Fruit fly (Drosophila melanogaster) whole organism, pupa: ENCODE data around the gene WRNexo.

Experiments
- CG10348 ChIP-seq: fragments of 200-800 bp; sonication (Bioruptor generic); IDR thresholded peaks from 2 replicates; pipeline ENCODE4 v1.3.6; 2022; ENCODE audit warnings: missing biosample characterization, missing genetic modification characterization
- CG12605 ChIP-seq: fragments of 200-800 bp; sonication (Bioruptor generic); IDR thresholded peaks from 2 replicates; pipeline ENCODE4 v1.3.6; 2022; ENCODE audit warnings: missing biosample characterization, missing genetic modification characterization
- CG13204 ChIP-seq: fragments of 200-800 bp; sonication (Bioruptor generic); optimal IDR thresholded peaks from 2 replicates; lab custom pipeline; 2018; ENCODE audit warnings: missing biosample characterization, mild to moderate bottlenecking, missing genetic modification characterization, moderate library complexity
- CG14655 ChIP-seq: fragments of 200-800 bp; sonication (Bioruptor generic); optimal IDR thresholded peaks from 3 replicates; lab custom pipeline; 2017; ENCODE audit warnings: mild to moderate bottlenecking, missing biosample characterization, missing genetic modification reagents, missing genetic modification characterization
- CG15710 ChIP-seq: fragments of 200-800 bp; sonication (Bioruptor generic); optimal IDR thresholded peaks from 2 replicates; lab custom pipeline; 2018; ENCODE audit warnings: missing biosample characterization, mild to moderate bottlenecking, missing genetic modification characterization, moderate library complexity
- CG17806 ChIP-seq: fragments of 200-800 bp; sonication (Bioruptor generic); optimal IDR thresholded peaks from 2 replicates; lab custom pipeline; 2018; ENCODE audit warnings: missing biosample characterization, mild to moderate bottlenecking, missing genetic modification characterization, moderate library complexity
- CG32121 ChIP-seq: fragments of 200-800 bp; sonication (Bioruptor generic); IDR thresholded peaks from 2 replicates; pipeline ENCODE4 v1.3.6; 2022; ENCODE audit warnings: missing biosample characterization, missing genetic modification characterization
- CG34367 ChIP-seq: fragments of 200-800 bp; sonication (Bioruptor generic); optimal IDR thresholded peaks from 2 replicates; lab custom pipeline; 2018; ENCODE audit warnings: missing biosample characterization, mild to moderate bottlenecking, missing genetic modification characterization
- CG4496 ChIP-seq: fragments of 200-800 bp; sonication (Bioruptor generic); IDR thresholded peaks from 3 replicates; pipeline ENCODE4 v1.3.6; 2022; ENCODE audit warnings: missing biosample characterization, missing genetic modification characterization
- CG8159 ChIP-seq: fragments of 200-800 bp; sonication (Bioruptor generic); optimal IDR thresholded peaks from 3 replicates; lab custom pipeline; 2018; ENCODE audit warnings: missing biosample characterization, mild to moderate bottlenecking, missing genetic modification characterization, moderate library complexity
- CG8301 ChIP-seq: fragments of 200-800 bp; sonication (Bioruptor generic); optimal IDR thresholded peaks from 2 replicates; lab custom pipeline; 2018; ENCODE audit warnings: missing biosample characterization, mild to moderate bottlenecking, missing genetic modification characterization
- CG9948 ChIP-seq: fragments of 200-800 bp; sonication (Bioruptor generic); optimal IDR thresholded peaks from 2 replicates; lab custom pipeline; 2018; ENCODE audit warnings: missing biosample characterization, mild to moderate bottlenecking, missing genetic modification characterization, moderate library complexity
- D1 ChIP-seq: fragments of 200-800 bp; sonication (Bioruptor generic); optimal IDR thresholded peaks from 2 replicates; lab custom pipeline; 2018; ENCODE audit warnings: missing biosample characterization, mild to moderate bottlenecking, missing genetic modification characterization, moderate library complexity
- EcR ChIP-seq: fragments of 200-800 bp; sonication (Bioruptor generic); optimal IDR thresholded peaks from 3 replicates; lab custom pipeline; 2019; ENCODE audit warnings: missing biosample characterization, missing genetic modification characterization, mild to moderate bottlenecking, moderate library complexity, missing genetic modification reagents
- Ets98B ChIP-seq: fragments of 200-800 bp; sonication (Bioruptor generic); IDR thresholded peaks from 2 replicates; pipeline ENCODE4 v1.3.6; 2022; ENCODE audit warnings: missing biosample characterization, missing genetic modification characterization
- Pif1A ChIP-seq: fragments of 200-800 bp; sonication (Bioruptor generic); optimal IDR thresholded peaks from 3 replicates; lab custom pipeline; 2016; ENCODE audit warnings: missing biosample characterization, missing genetic modification characterization
- Pif1B ChIP-seq: fragments of 200-800 bp; sonication (Bioruptor generic); optimal IDR thresholded peaks from 3 replicates; lab custom pipeline; 2016; ENCODE audit warnings: missing biosample characterization, missing genetic modification characterization
- Snoo ChIP-seq: fragments of 200-800 bp; sonication (Bioruptor generic); optimal IDR thresholded peaks from 3 replicates; lab custom pipeline; 2017; ENCODE audit warnings: missing biosample characterization, mild to moderate bottlenecking, missing genetic modification characterization, inconsistent platforms
- fd96Ca ChIP-seq: fragments of 200-800 bp; sonication (Bioruptor generic); IDR thresholded peaks from 3 replicates; pipeline ENCODE4 v1.3.6; 2022; ENCODE audit warnings: missing biosample characterization, missing genetic modification characterization
- gl ChIP-seq: fragments of 200-800 bp; sonication (Bioruptor generic); optimal IDR thresholded peaks from 2 replicates; lab custom pipeline; 2018; ENCODE audit warnings: missing biosample characterization, mild to moderate bottlenecking, missing genetic modification characterization
- rn ChIP-seq: fragments of 200-800 bp; sonication (Bioruptor generic); IDR thresholded peaks from 2 replicates; pipeline ENCODE4 v1.3.6; 2022; ENCODE audit warnings: missing biosample characterization, missing genetic modification characterization

WRNexo gene

DNA sequence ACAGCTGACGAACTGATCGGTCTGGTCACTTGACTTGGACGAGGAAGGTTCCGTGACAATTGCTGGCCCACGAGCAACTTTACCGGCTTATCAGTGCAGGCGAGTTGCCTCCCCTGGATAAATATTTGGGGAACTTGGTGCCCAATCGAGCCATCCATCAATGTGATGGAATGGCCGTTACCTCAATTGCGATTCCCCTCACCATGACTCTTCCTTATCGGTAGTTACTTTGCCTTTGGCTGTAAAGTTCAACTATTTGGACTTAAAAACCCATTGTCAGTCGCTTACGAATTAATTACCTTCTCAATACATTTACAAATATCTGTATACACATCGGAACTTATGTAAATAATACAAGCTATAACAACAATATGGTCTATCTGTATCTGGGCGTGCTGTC, 23.8 kb upstream of the WRNexo start, which contains the start of gene Vha100-4:
TSS of gene Vha100-4 (minus strand) at position 16 of the 400 bp plus-strand sequence.
- TF ChIP-seq CG32121 (GFP tag; lab: Robert Waterston, UW), result no peak
- no peak for TF ChIP-seq Snoo (tag; lab: Kevin White, UChicago)
- no peak for TF ChIP-seq CG15710 (tag; lab: Kevin White, UChicago)
- no peak for TF ChIP-seq CG10348 (GFP tag; lab: Robert Waterston, UW)
- no peak for TF ChIP-seq CG4496 (GFP tag; lab: Robert Waterston, UW)
- no peak for TF ChIP-seq D1 (tag; lab: Kevin White, UChicago)

DNA sequence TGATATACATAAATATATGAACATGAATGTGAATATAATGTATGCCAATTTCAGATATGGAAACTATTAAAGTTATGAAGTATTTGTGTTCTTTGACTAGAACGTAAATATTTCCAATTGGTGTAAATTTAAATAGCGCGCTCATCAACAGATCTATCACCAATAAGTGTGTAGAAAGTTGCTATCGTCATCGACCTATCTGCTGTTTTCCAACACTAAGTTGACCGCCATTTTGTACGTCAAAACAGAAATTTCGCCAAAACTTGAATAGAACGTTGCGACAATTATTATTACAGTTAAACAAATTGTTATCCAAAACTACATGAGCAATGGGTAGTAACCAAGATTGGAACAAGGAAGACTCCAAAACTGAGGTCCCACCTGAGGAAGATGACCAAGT, 19.6 kb upstream of the WRNexo start, which contains the start of gene cona:
TSS of gene cona (plus strand) at position 236 of the 400 bp plus-strand sequence.
- TF ChIP-seq Pif1A (GFP tag; lab: Kevin White, UChicago), result no peak
- no peak for TF ChIP-seq fd96Ca (GFP tag; lab: Robert Waterston, UW)
- no peak for TF ChIP-seq CG32121 (GFP tag; lab: Robert Waterston, UW)
- TF ChIP-seq CG8159, result no peak
- TF ChIP-seq D1 (tag; lab: Kevin White, UChicago), result no peak
- TF ChIP-seq Pif1B (GFP tag; lab: Kevin White, UChicago), result no peak
- TF ChIP-seq CG14655, result no peak
- TF ChIP-seq, all 21 proteins: peak for 0

DNA sequence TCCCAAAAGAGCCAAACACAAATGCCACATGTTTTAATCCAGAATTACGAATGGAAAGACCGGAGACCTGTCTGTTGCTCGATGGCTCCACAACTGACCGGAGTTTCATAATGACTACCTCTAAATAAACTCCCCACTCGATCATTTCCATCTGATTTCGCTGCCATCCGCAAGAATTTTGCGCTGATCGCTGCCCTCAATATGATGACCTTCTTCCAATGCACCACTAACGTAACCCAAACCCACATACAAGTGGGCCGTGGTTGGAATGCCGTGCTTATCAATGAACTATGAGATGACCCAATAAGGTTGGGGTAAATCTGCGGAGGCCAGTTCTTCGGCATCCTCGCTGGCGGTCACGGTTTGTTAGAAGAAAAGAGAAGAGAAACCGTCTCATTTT, 19.0 kb upstream of the WRNexo start, which contains the start of gene CG14309:
TSS of gene CG14309 (minus strand) at position 101 of the 400 bp plus-strand sequence.
- no peak for TF ChIP-seq CG10348 (GFP tag; lab: Robert Waterston, UW)
- TF ChIP-seq CG4496 (GFP tag; lab: Robert Waterston, UW), result no peak
- no peak for TF ChIP-seq Pif1B (GFP tag; lab: Kevin White, UChicago)
- no peak for TF ChIP-seq CG8301 (tag; lab: Kevin White, UChicago)
- no peak for TF ChIP-seq CG13204 (GFP tag; lab: Kevin White, UChicago)
- no peak for TF ChIP-seq CG17806
- no peak for TF ChIP-seq fd96Ca (GFP tag; lab: Robert Waterston, UW)
- TF ChIP-seq Pif1A (GFP tag; lab: Kevin White, UChicago), result no peak
- TF ChIP-seq gl (tag; lab: Kevin White, UChicago), result no peak
- TF ChIP-seq Snoo (tag; lab: Kevin White, UChicago), result no peak
- TF ChIP-seq CG32121 (GFP tag; lab: Robert Waterston, UW), result no peak
- no peak for TF ChIP-seq Ets98B
- TF ChIP-seq, all 21 proteins: peak for 0

DNA sequence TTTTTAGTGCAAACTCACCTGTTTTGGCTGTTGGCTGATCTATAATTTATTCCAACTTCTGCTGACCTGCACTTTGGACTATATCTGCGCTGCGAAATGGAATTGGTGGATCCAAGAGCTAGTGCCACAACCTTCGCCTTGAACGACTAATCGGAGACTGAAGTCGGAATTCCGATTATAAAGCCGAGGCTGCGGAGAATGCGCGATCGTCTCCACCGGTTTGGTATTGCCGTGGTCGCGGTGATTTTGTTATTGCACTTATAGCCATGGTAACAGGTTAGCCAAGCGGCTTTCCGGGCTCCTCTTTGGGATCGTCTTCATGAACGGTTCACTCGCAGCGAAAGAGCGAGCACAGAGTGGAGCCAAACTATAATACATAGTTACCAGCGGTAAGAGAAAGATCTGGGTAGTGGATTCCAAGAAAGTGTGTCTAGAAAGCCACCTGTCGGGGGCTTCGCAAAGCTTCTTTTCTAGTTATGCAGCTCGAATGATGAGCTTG, 15.1 kb upstream of the WRNexo start, which contains the start of gene CG7675:
TSS of gene CG7675 (minus strand) at position 165 of the 499 bp plus-strand sequence.
- TF ChIP-seq Pif1B (GFP tag; lab: Kevin White, UChicago) (peak; percentile 63), CG13204 (GFP tag; lab: Kevin White, UChicago) (peak; percentile 66), Snoo (tag; lab: Kevin White, UChicago) (peak; percentile 21), CG14655 (no peak), CG8159 (peak; percentile 36), CG12605 (peak; percentile 18; the same call in 1 of the 2 replicates), CG10348 (GFP tag; lab: Robert Waterston, UW) (no peak), CG17806 (peak; percentile 24), rn (GFP tag; lab: Robert Waterston, UW) (no peak), EcR (peak; percentile 85), CG15710 (tag; lab: Kevin White, UChicago) (peak; percentile 36), CG32121 (GFP tag; lab: Robert Waterston, UW) (no peak), Pif1A (GFP tag; lab: Kevin White, UChicago) (peak; percentile 61), D1 (tag; lab: Kevin White, UChicago) (no peak), CG8301 (tag; lab: Kevin White, UChicago) (no peak), CG4496 (GFP tag; lab: Robert Waterston, UW) (no peak), fd96Ca (GFP tag; lab: Robert Waterston, UW) (0 out of 3 replicates have a peak, but pooled peaks have one; percentile 18), Ets98B (peak; percentile 44; the same call in 1 of the 2 replicates), CG34367 (tag; lab: Kevin White, UChicago) (peak; percentile 43), CG9948 (no peak), gl (tag; lab: Kevin White, UChicago) (peak; percentile 94)

DNA sequence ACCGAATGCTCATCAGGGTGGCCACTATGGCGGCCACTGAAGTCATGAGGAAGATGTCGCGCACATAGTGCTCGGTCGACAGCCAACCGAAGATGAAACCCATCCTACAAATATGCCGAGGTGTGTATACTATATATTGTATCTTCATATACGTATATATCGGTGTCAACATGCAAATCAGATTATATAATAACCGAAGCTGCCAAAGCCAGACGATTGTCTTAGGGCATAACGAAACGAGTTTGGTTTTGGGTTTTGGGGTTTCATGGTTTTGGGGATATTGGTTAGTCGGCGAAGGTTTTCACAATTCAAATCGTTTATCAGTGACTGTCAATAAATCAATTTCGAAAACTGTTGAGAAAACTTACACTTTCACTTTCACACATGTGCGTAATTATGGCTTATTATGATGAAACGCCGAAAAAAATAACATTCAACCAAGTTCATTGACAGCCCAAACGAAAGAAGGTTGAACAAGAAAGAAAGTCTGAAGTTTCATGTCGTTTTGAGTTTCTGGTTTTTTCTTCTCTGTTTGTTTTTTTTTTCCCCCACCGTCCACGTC, 14.4 kb upstream of the WRNexo start:
- TF ChIP-seq gl (tag; lab: Kevin White, UChicago), result no peak
- TF ChIP-seq CG17806, result no peak
- TF ChIP-seq rn (GFP tag; lab: Robert Waterston, UW), result no peak
- TF ChIP-seq CG13204 (GFP tag; lab: Kevin White, UChicago), result no peak
- no peak for TF ChIP-seq Pif1B (GFP tag; lab: Kevin White, UChicago)
- TF ChIP-seq CG12605, result no peak
- no peak for TF ChIP-seq Snoo (tag; lab: Kevin White, UChicago)
- no peak for TF ChIP-seq fd96Ca (GFP tag; lab: Robert Waterston, UW)
- TF ChIP-seq D1 (tag; lab: Kevin White, UChicago), result no peak
- no peak for TF ChIP-seq CG9948
- TF ChIP-seq CG10348 (GFP tag; lab: Robert Waterston, UW), result no peak
- no peak for TF ChIP-seq Pif1A (GFP tag; lab: Kevin White, UChicago)
- TF ChIP-seq CG8159, result no peak
- TF ChIP-seq CG15710 (tag; lab: Kevin White, UChicago), result no peak
- TF ChIP-seq Ets98B, result no peak
- no peak for TF ChIP-seq CG8301 (tag; lab: Kevin White, UChicago)
- no peak for TF ChIP-seq CG32121 (GFP tag; lab: Robert Waterston, UW)
- TF ChIP-seq CG34367 (tag; lab: Kevin White, UChicago), result no peak
- no peak for TF ChIP-seq CG4496 (GFP tag; lab: Robert Waterston, UW)
- no peak for TF ChIP-seq EcR
